Worm (Caenorhabditis elegans): ENCODE results near the gene T26E4.3.

DNA sequence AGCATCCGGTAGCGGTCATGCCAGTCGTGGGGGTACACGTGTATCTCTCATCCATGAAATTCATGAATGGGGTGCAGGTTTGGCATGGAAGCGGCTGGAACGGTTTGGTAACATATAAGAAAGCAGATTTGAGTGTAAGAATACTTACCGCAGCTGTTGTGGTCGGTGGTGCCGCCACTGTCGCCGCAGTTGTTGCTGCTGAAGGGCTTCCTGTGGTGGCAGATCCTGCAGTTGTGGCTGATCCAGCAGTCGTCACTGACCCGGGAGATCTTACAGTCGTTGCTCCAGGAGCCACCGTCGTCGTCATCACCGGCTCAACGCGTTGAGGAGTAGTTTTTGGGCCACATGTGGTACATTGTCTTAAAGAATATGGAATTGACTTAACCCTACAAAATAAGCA, 49.6 kb upstream of the T26E4.3 start:
- TF ChIP-seq him-1 (tag; optimal IDR thresholded peaks at IDR 0.05) (no peak), dao-5 (tag; optimal IDR thresholded peaks at IDR 0.05) (no peak), W03F9.2 (tag; optimal IDR thresholded peaks at IDR 0.05) (no peak)

Data from whole organism, L4/young adult.